Fruit fly (Drosophila melanogaster): Measurements from ENCODE around the gene AIF.
A peak's percentile ranks its signal among the peaks of the same experiment; 100 is the strongest.

AIF gene

DNA sequence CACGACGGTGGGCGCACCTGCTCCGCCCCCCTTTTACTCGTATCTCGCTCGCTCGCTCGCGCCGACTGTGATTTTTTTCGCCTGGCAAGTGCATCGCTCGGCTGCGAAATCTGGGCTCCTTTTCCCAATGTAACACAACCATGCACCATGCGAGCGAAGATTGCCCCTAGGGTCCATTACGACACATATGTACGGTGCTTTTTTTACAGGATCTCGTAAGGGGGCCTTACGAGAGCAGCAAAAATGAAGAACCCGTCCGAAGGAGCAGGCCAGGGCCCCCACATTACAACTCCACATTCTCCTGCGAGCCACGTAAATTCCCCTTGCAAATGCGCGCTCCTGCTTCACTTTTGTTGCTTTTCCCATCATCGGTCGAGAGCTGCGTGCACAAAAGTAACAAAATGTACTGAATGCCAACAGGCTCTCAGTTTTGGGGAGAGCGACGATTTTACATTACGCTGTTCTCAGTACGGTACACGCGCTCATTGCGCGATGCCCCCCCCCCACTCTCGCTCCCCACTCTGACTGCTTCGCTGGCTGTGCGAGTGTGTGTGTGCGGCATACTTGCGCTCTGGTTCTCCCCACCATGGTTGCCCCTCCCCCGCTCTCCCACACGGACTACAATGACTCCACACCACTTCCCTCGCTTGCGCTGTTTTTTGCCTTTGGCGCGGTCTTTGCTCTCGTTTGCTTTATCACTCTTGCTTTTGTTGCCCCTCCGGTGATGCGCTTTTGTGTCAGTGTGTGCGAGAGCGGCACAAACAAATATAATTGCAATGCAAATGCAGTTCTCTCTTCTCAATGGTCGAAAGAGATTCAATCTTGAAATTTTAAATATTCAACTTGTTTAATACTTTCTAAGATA, 51.5 kb downstream of the AIF start (continued):
- TF ChIP-seq HLH54F (GFP tag; optimal IDR thresholded peaks at IDR 0.05): no peak
- TF ChIP-seq CG7556 (GFP tag; optimal IDR thresholded peaks at IDR 0.05): no peak
- TF ChIP-seq CG4707 (GFP tag; optimal IDR thresholded peaks at IDR 0.05): no peak
- TF ChIP-seq CG4404 (GFP tag; IDR thresholded peaks at IDR 0.05): no peak
- no peak for TF ChIP-seq tio (GFP tag; optimal IDR thresholded peaks at IDR 0.05)
- no peak for TF ChIP-seq pita (GFP tag; optimal IDR thresholded peaks at IDR 0.05)
- no peak for TF ChIP-seq eve (GFP tag; optimal IDR thresholded peaks at IDR 0.05)
- no peak for TF ChIP-seq CG30403 (GFP tag; optimal IDR thresholded peaks at IDR 0.05)
- peak; percentile 12 for TF ChIP-seq BtbVII (GFP tag; optimal IDR thresholded peaks at IDR 0.05)
- no peak for TF ChIP-seq repo (GFP tag; optimal IDR thresholded peaks at IDR 0.05)
- no peak for TF ChIP-seq Neu2 (GFP tag; optimal IDR thresholded peaks at IDR 0.05; ENCODE audit: borderline replicate concordance)
- no peak for TF ChIP-seq CG14050 (GFP tag; IDR thresholded peaks at IDR 0.05)
- TF ChIP-seq unc-4 (GFP tag; IDR thresholded peaks at IDR 0.05; ENCODE audit: partially characterized antibody): peak; percentile 30; the same call in 1 of the 2 replicates
- TF ChIP-seq CG9797 (GFP tag; optimal IDR thresholded peaks at IDR 0.05): no peak
- TF ChIP-seq gsb-n (tag; optimal IDR thresholded peaks at IDR 0.05): no peak
- TF ChIP-seq mam (GFP tag; optimal IDR thresholded peaks at IDR 0.05): no peak
- no peak for TF ChIP-seq CG17912 (GFP tag; optimal IDR thresholded peaks at IDR 0.05)
- TF ChIP-seq CG11504 (tag; optimal IDR thresholded peaks at IDR 0.05): no peak
- TF ChIP-seq CG9215 (GFP tag; IDR thresholded peaks at IDR 0.05): 0 out of 2 replicates have a peak, but pooled peaks have one; percentile 11
- TF ChIP-seq vnd (GFP tag; IDR thresholded peaks at IDR 0.05; ENCODE audit: partially characterized antibody): no peak
- TF ChIP-seq CG8478 (optimal IDR thresholded peaks at IDR 0.05): no peak
- TF ChIP-seq Six4 (GFP tag; optimal IDR thresholded peaks at IDR 0.05): no peak
- no peak for TF ChIP-seq tgo (GFP tag; IDR thresholded peaks at IDR 0.05)
- TF ChIP-seq seq (GFP tag; IDR thresholded peaks at IDR 0.05): 0 out of 2 replicates have a peak, but pooled peaks have one; percentile 13
- TF ChIP-seq Eip74EF (GFP tag; optimal IDR thresholded peaks at IDR 0.05): no peak
- peak; percentile 55 for TF ChIP-seq CG12769 (tag; optimal IDR thresholded peaks at IDR 0.05)
- peak; percentile 64 for TF ChIP-seq Opbp (GFP tag; IDR thresholded peaks at IDR 0.05; ENCODE audit: partially characterized antibody)
- TF ChIP-seq YL-1 (GFP tag; optimal IDR thresholded peaks at IDR 0.05): no peak
- TF ChIP-seq fd102C (GFP tag; optimal IDR thresholded peaks at IDR 0.05): no peak
- no peak for TF ChIP-seq MESR4 (GFP tag; optimal IDR thresholded peaks at IDR 0.05)
- no peak for TF ChIP-seq CG2875 (GFP tag; optimal IDR thresholded peaks at IDR 0.05)
- TF ChIP-seq ftz-f1 (GFP tag; optimal IDR thresholded peaks at IDR 0.05): peak; percentile 73
- no peak for TF ChIP-seq tin (GFP tag; optimal IDR thresholded peaks at IDR 0.05)
- no peak for TF ChIP-seq nerfin-1 (tag; optimal IDR thresholded peaks at IDR 0.05)
- no peak for TF ChIP-seq grn (GFP tag; optimal IDR thresholded peaks at IDR 0.05)
- peak; percentile 8 for TF ChIP-seq CG11723 (GFP tag; optimal IDR thresholded peaks at IDR 0.05)
- TF ChIP-seq Dp (GFP tag; optimal IDR thresholded peaks at IDR 0.05): no peak
- no peak for TF ChIP-seq scrt (GFP tag; optimal IDR thresholded peaks at IDR 0.05)
- no peak for TF ChIP-seq D19A (tag; optimal IDR thresholded peaks at IDR 0.05)
- peak; percentile 26 for TF ChIP-seq Nf-YB (GFP tag; optimal IDR thresholded peaks at IDR 0.05)
- no peak for TF ChIP-seq Mad (GFP tag; optimal IDR thresholded peaks at IDR 0.05)
- 0 out of 2 replicates have a peak, but pooled peaks have one; percentile 23 for TF ChIP-seq CG11696 (GFP tag; IDR thresholded peaks at IDR 0.05)
- TF ChIP-seq ssp (GFP tag; IDR thresholded peaks at IDR 0.05): no peak
- no peak for TF ChIP-seq emc (GFP tag; optimal IDR thresholded peaks at IDR 0.05)
- no peak for TF ChIP-seq lmd (GFP tag; IDR thresholded peaks at IDR 0.05)
- TF ChIP-seq Jarid2 (GFP tag; optimal IDR thresholded peaks at IDR 0.05): no peak
- TF ChIP-seq CG32532 (GFP tag; IDR thresholded peaks at IDR 0.05): peak; percentile 45; the same call in 1 of the 2 replicates
- no peak for TF ChIP-seq Ada2b (GFP tag; IDR thresholded peaks at IDR 0.05)
- no peak for TF ChIP-seq CG12236 (GFP tag; optimal IDR thresholded peaks at IDR 0.05)
